Worm (Caenorhabditis elegans) whole organism, late embryonic: ENCODE results near the gene F59A6.2.

Experiments
- ama-1 ChIP-seq: fragments of 150-350 bp; optimal IDR thresholded peaks from 2 replicates; lab custom pipeline; 2014
- ceh-14 ChIP-seq: sonication (generic microtip); optimal IDR thresholded peaks from 2 replicates; lab custom pipeline; 2016; ENCODE audit warnings: missing genotype, missing genetic modification characterization, missing compliant biosample characterization
- ceh-18 ChIP-seq: sonication (generic microtip); optimal IDR thresholded peaks from 2 replicates; lab custom pipeline; 2016; ENCODE audit warnings: missing genetic modification characterization, missing compliant biosample characterization
- dmd-4 ChIP-seq: sonication (generic microtip); optimal IDR thresholded peaks from 2 replicates; lab custom pipeline; 2016; ENCODE audit warnings: borderline replicate concordance, missing genetic modification characterization, missing compliant biosample characterization
- dve-1 ChIP-seq: sonication (generic microtip); optimal IDR thresholded peaks from 2 replicates; lab custom pipeline; 2017; ENCODE audit warnings: antibody characterized with exemption, mild to moderate bottlenecking, missing genetic modification characterization, missing compliant biosample characterization
- elt-2 ChIP-seq: sonication (generic microtip); optimal IDR thresholded peaks from 2 replicates; lab custom pipeline; 2016; ENCODE audit warnings: missing genetic modification reagents, missing genetic modification characterization, missing compliant biosample characterization
- eyg-1 ChIP-seq: sonication (generic microtip); optimal IDR thresholded peaks from 2 replicates; lab custom pipeline; 2016; ENCODE audit warnings: missing genotype, missing genetic modification characterization, missing compliant biosample characterization
- madf-2 ChIP-seq: sonication (generic microtip); optimal IDR thresholded peaks from 2 replicates; lab custom pipeline; 2017; ENCODE audit warnings: missing genetic modification characterization, missing compliant biosample characterization
- nfya-1 ChIP-seq: sonication (generic microtip); optimal IDR thresholded peaks from 2 replicates; lab custom pipeline; 2017; ENCODE audit warnings: missing genetic modification characterization, mild to moderate bottlenecking, missing compliant biosample characterization, antibody characterized with exemption, moderate library complexity
- nhr-11 ChIP-seq: fragments of 150-350 bp; optimal IDR thresholded peaks from 2 replicates; lab custom pipeline; 2014; ENCODE audit warnings: missing biosample characterization, missing genetic modification characterization
- pax-1 ChIP-seq: fragments of 150-350 bp; optimal IDR thresholded peaks from 2 replicates; lab custom pipeline; 2014; ENCODE audit warnings: missing biosample characterization, missing genetic modification characterization
- pha-4 ChIP-seq: fragments of 150-350 bp; optimal IDR thresholded peaks from 2 replicates; lab custom pipeline; 2018; ENCODE audit warnings: missing biosample characterization, missing genetic modification reagents, missing genetic modification characterization
- zip-5 ChIP-seq: sonication (generic microtip); optimal IDR thresholded peaks from 2 replicates; lab custom pipeline; 2016; ENCODE audit warnings: missing genetic modification characterization, missing compliant biosample characterization
- ztf-16 ChIP-seq: sonication (generic microtip); optimal IDR thresholded peaks from 2 replicates; lab custom pipeline; 2017; ENCODE audit warnings: missing genetic modification characterization, missing compliant biosample characterization

DNA sequence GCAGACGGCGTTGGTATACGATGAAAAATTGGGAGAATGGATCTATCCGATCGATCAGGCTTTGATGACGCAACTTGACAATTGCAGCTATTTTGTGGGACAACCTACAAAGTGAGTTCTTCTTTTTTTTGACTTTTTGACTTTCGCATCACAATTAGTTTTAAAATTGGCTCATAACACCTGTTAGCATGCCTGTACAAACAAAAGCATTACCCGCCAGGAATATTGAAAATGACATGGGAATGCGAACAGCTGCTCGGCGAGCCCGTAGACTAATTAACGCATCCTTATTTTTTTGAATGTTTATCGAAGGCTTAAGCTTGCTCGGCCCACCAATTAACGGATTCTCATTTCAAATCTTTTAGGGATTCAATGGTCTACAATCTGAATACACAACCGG is 27.2 kb upstream of the F59A6.2 start:
- no peak for TF ChIP-seq dve-1 (tag; lab: Kevin White, UChicago)
- no peak for TF ChIP-seq ama-1
- TF ChIP-seq dmd-4 (tag; lab: Kevin White, UChicago) = no peak
- TF ChIP-seq pax-1 (tag; lab: Kevin White, UChicago) = no peak
- TF ChIP-seq ztf-16 (tag; lab: Kevin White, UChicago) = no peak
- TF ChIP-seq ceh-18 (tag; lab: Kevin White, UChicago) = no peak
- no peak for TF ChIP-seq pha-4
- no peak for TF ChIP-seq eyg-1
- no peak for TF ChIP-seq zip-5 (tag; lab: Kevin White, UChicago)
- no peak for TF ChIP-seq madf-2 (tag; lab: Kevin White, UChicago)
- TF ChIP-seq elt-2 = no peak
- TF ChIP-seq nhr-11 = no peak
- no peak for TF ChIP-seq nfya-1 (tag; lab: Kevin White, UChicago)
- no peak for TF ChIP-seq ceh-14 (tag; lab: Kevin White, UChicago)
